Worm (Caenorhabditis elegans) whole organism, mixed stage, embryonic: ENCODE results near the gene F13E9.11.

Experiments used
- M03D4.4 ChIP-seq: sonication (generic microtip); optimal IDR thresholded peaks from 2 replicates; lab custom pipeline; 2017; ENCODE audit warnings: mild to moderate bottlenecking, missing genetic modification characterization, missing compliant biosample characterization
- bed-3 ChIP-seq: fragments of 200-800 bp; sonication (Bioruptor generic); optimal IDR thresholded peaks from 3 replicates; lab custom pipeline; 2018; ENCODE audit warnings: mild to moderate bottlenecking, missing genetic modification characterization, moderate library complexity, missing compliant biosample characterization
- blmp-1 ChIP-seq: fragments of 150-350 bp; optimal IDR thresholded peaks from 2 replicates; lab custom pipeline; 2014; ENCODE audit warnings: missing biosample characterization, missing genetic modification characterization
- ceh-39 ChIP-seq: fragments of 150-350 bp; optimal IDR thresholded peaks from 2 replicates; lab custom pipeline; 2014; ENCODE audit warnings: missing biosample characterization, missing genetic modification characterization
- ceh-43 ChIP-seq: fragments of 200-800 bp; sonication (Bioruptor generic); optimal IDR thresholded peaks from 2 replicates; lab custom pipeline; 2018; ENCODE audit warnings: mild to moderate bottlenecking, missing genetic modification characterization, moderate library complexity, missing compliant biosample characterization
- ceh-83 ChIP-seq: fragments of 200-800 bp; sonication (Bioruptor generic); optimal IDR thresholded peaks from 2 replicates; lab custom pipeline; 2018; ENCODE audit warnings: mild to moderate bottlenecking, missing genetic modification characterization, missing compliant biosample characterization
- ces-1 ChIP-seq: fragments of 150-350 bp; optimal IDR thresholded peaks from 2 replicates; lab custom pipeline; 2014; ENCODE audit warnings: missing biosample characterization, missing genetic modification reagents, missing genetic modification characterization
- cnd-1 ChIP-seq: fragments of 200-800 bp; sonication (Bioruptor generic); optimal IDR thresholded peaks from 2 replicates; lab custom pipeline; 2018; ENCODE audit warnings: mild to moderate bottlenecking, missing genetic modification characterization, missing compliant biosample characterization
- drap-1 ChIP-seq: fragments of 200-800 bp; sonication (Bioruptor generic); optimal IDR thresholded peaks from 3 replicates; lab custom pipeline; 2018; ENCODE audit warnings: mild to moderate bottlenecking, missing genetic modification characterization, missing compliant biosample characterization
- elt-1 ChIP-seq: sonication (generic microtip); optimal IDR thresholded peaks from 2 replicates; lab custom pipeline; 2017; ENCODE audit warnings: missing genetic modification characterization, mild to moderate bottlenecking, missing compliant biosample characterization, antibody characterized with exemption, moderate library complexity, borderline replicate concordance; ENCODE audit not compliant: insufficient read depth
- elt-3 ChIP-seq: fragments of 150-350 bp; optimal IDR thresholded peaks from 2 replicates; lab custom pipeline; 2014; ENCODE audit warnings: missing biosample characterization, missing genetic modification characterization
- flh-1 ChIP-seq: fragments of 200-800 bp; sonication (Bioruptor generic); optimal IDR thresholded peaks from 2 replicates; lab custom pipeline; 2018; ENCODE audit warnings: mild to moderate bottlenecking, missing genetic modification characterization, moderate library complexity, missing compliant biosample characterization
- ham-2 ChIP-seq: fragments of 200-800 bp; sonication (Bioruptor generic); optimal IDR thresholded peaks from 2 replicates; lab custom pipeline; 2018; ENCODE audit warnings: mild to moderate bottlenecking, missing genetic modification characterization, missing compliant biosample characterization
- hlh-1 ChIP-seq: fragments of 150-350 bp; optimal IDR thresholded peaks from 2 replicates; lab custom pipeline; 2014; ENCODE audit warnings: missing biosample characterization, missing genetic modification reagents, missing genetic modification characterization
- lin-13 ChIP-seq: fragments of 150-350 bp; optimal IDR thresholded peaks from 2 replicates; lab custom pipeline; 2014; ENCODE audit warnings: missing biosample characterization, missing genetic modification characterization
- lin-32 ChIP-seq: fragments of 200-800 bp; sonication (Bioruptor generic); optimal IDR thresholded peaks from 2 replicates; lab custom pipeline; 2018; ENCODE audit warnings: mild to moderate bottlenecking, missing genetic modification characterization, missing compliant biosample characterization
- lsy-2 ChIP-seq: fragments of 150-350 bp; optimal IDR thresholded peaks from 2 replicates; lab custom pipeline; 2014; ENCODE audit warnings: missing biosample characterization, missing genetic modification characterization
- mab-5 ChIP-seq: fragments of 150-350 bp; optimal IDR thresholded peaks from 2 replicates; lab custom pipeline; 2014; ENCODE audit warnings: missing biosample characterization, missing genetic modification characterization
- mep-1 ChIP-seq: fragments of 150-350 bp; optimal IDR thresholded peaks from 2 replicates; lab custom pipeline; 2017; ENCODE audit warnings: missing biosample characterization, missing genetic modification reagents, missing genetic modification characterization, inconsistent platforms
- mls-2 ChIP-seq: sonication (generic microtip); optimal IDR thresholded peaks from 2 replicates; lab custom pipeline; 2016; ENCODE audit warnings: mild to moderate bottlenecking, missing genetic modification characterization, moderate library complexity, missing compliant biosample characterization
- nhr-2 ChIP-seq: fragments of 150-350 bp; optimal IDR thresholded peaks from 2 replicates; lab custom pipeline; 2014; ENCODE audit warnings: missing biosample characterization, missing genetic modification characterization
- nhr-237 ChIP-seq: fragments of 150-350 bp; optimal IDR thresholded peaks from 2 replicates; lab custom pipeline; 2014; ENCODE audit warnings: missing biosample characterization, missing genetic modification characterization
- nhr-28 ChIP-seq: fragments of 150-350 bp; optimal IDR thresholded peaks from 2 replicates; lab custom pipeline; 2014; ENCODE audit warnings: missing biosample characterization, missing genetic modification characterization
- nhr-76 ChIP-seq: sonication (generic microtip); optimal IDR thresholded peaks from 2 replicates; lab custom pipeline; 2017; ENCODE audit warnings: missing biosample characterization, missing genetic modification characterization
- pha-4 ChIP-seq: fragments of 150-350 bp; optimal IDR thresholded peaks from 2 replicates; lab custom pipeline; 2018; ENCODE audit warnings: missing biosample characterization, missing genetic modification reagents, missing genetic modification characterization
- sem-2 ChIP-seq: fragments of 200-800 bp; sonication (Bioruptor generic); optimal IDR thresholded peaks from 2 replicates; lab custom pipeline; 2018; ENCODE audit warnings: mild to moderate bottlenecking, missing genetic modification characterization, missing compliant biosample characterization
- snpc-4 ChIP-seq: fragments of 150-350 bp; optimal IDR thresholded peaks from 2 replicates; lab custom pipeline; 2014; ENCODE audit warnings: missing biosample characterization, missing genetic modification characterization
- tbx-8 ChIP-seq: fragments of 200-800 bp; sonication (Bioruptor generic); optimal IDR thresholded peaks from 2 replicates; lab custom pipeline; 2018; ENCODE audit warnings: mild to moderate bottlenecking, missing genetic modification characterization, moderate library complexity, missing compliant biosample characterization
- unc-120 ChIP-seq: sonication (generic microtip); optimal IDR thresholded peaks from 2 replicates; lab custom pipeline; 2017; ENCODE audit warnings: missing genetic modification characterization, missing compliant biosample characterization; ENCODE audit not compliant: poor library complexity, severe bottlenecking
- unc-39 ChIP-seq: fragments of 150-350 bp; optimal IDR thresholded peaks from 2 replicates; lab custom pipeline; 2014; ENCODE audit warnings: missing biosample characterization, missing genetic modification characterization
- unc-62 ChIP-seq: fragments of 150-350 bp; optimal IDR thresholded peaks from 2 replicates; lab custom pipeline; 2014; ENCODE audit warnings: missing biosample characterization, missing genetic modification reagents, missing genetic modification characterization
- zip-8 ChIP-seq: fragments of 150-350 bp; optimal IDR thresholded peaks from 2 replicates; lab custom pipeline; 2014; ENCODE audit warnings: missing biosample characterization, missing genetic modification characterization
- ztf-11 ChIP-seq: fragments of 150-350 bp; optimal IDR thresholded peaks from 2 replicates; lab custom pipeline; 2014; ENCODE audit warnings: missing biosample characterization, missing genetic modification characterization

F13E9.11 gene

DNA sequence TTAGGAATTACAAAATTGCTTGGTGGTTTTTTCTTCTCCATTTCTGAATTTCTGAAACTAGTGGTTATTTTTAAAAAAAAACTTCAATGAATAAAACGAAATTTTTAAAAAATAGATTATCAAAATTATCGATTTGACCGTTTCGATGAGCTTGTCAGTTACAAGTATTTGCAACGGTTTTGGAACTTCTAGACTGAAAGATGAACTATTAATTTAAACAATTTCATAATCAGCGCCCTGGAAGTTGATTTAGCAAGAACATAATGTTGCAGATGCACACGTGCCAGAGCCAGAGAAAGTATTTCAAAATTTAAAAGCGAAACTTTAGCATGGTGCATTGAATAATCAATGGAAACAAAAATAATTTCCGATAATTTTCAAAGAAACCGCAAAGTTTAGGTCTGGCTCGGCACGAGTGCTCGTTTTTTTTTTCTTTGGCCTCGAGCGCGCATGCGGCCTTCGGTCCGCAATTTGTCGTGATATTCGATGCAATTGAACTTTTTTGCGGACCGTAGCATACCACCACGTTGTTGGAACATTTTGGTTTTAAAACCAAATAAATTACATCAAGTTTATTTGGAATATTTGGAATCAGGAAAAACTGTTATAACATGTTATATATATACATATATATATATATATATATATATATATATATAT, 26.1 kb downstream of the F13E9.11 start, which contains the start of gene T11G6.5:
TSS of gene T11G6.5 (minus strand) at position 51 of the 660 bp plus-strand sequence.
- TF ChIP-seq pha-4 (tag; lab: Kevin White, UChicago), result no peak
- TF ChIP-seq lin-13 (tag; lab: Kevin White, UChicago), result no peak
- no peak for TF ChIP-seq sem-2 (GFP tag; lab: Kevin White, UChicago)
- TF ChIP-seq ces-1 (GFP tag; lab: Kevin White, UChicago), result no peak
- peak; percentile 93 for TF ChIP-seq lsy-2 (tag; lab: Kevin White, UChicago)
- no peak for TF ChIP-seq lin-32 (GFP tag; lab: Kevin White, UChicago)

DNA sequence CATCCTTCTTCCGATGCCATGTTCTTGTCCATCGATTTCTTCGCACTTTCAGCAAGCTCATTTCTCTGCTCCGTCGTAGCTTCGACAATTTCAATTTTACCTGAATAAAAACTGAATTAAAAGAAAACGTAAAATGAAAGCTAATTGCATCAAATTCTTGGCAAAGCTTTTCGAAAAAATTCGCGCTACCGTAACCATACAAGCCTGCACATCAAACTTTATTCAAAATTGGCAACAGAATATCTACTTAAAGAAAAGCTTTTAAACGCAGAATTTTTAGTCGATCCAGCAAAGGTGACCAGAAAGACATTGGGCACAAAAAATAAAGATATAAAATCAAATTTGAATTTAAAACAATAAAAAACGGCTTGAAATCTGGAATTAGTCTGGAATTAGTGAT, 26.7 kb downstream of the F13E9.11 start:
- TF ChIP-seq unc-62 (GFP tag; lab: Kevin White, UChicago), result no peak
- no peak for TF ChIP-seq lin-32 (GFP tag; lab: Kevin White, UChicago)
- TF ChIP-seq ztf-11 (tag; lab: Kevin White, UChicago), result no peak
- no peak for TF ChIP-seq sem-2 (GFP tag; lab: Kevin White, UChicago)
- TF ChIP-seq elt-1, result no peak
- no peak for TF ChIP-seq unc-39
- TF ChIP-seq tbx-8, result no peak
- no peak for TF ChIP-seq nhr-76 (tag; lab: Kevin White, UChicago)
- TF ChIP-seq zip-8, result no peak
- TF ChIP-seq hlh-1 (tag; lab: Kevin White, UChicago), result no peak
- TF ChIP-seq snpc-4, result no peak
- TF ChIP-seq lsy-2 (tag; lab: Kevin White, UChicago), result no peak
- no peak for TF ChIP-seq bed-3 (GFP tag; lab: Kevin White, UChicago)
- no peak for TF ChIP-seq elt-3 (tag; lab: Kevin White, UChicago)
- TF ChIP-seq lin-13 (tag; lab: Kevin White, UChicago), result no peak
- TF ChIP-seq ham-2 (GFP tag; lab: Kevin White, UChicago), result no peak
- no peak for TF ChIP-seq blmp-1 (tag; lab: Kevin White, UChicago)
- no peak for TF ChIP-seq M03D4.4 (tag; lab: Kevin White, UChicago)
- no peak for TF ChIP-seq nhr-237

DNA sequence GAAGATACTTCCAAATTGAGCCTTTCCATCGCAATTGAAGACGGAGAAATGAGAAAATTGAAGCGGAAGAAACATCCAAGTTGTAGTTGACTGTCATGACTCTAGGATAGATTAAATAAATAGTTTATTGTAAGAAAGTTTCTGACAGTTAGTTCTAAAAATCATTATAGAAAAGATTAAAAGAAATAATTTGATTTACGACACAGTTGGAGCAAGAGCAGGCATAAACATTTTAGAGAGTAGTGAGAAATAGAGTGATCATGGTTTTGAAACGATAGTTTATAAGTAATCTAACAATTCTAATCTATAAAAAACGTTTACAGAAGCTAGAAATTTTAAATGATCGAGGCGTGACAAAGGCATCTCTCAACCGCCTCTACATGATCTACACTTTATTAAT, 36.8 kb downstream of the F13E9.11 start, which contains the start of gene best-15:
TSS of gene best-15 (minus strand) at position 101 of the 400 bp plus-strand sequence.
- no peak for TF ChIP-seq drap-1
- TF ChIP-seq mls-2 (tag; lab: Kevin White, UChicago), result no peak
- TF ChIP-seq ham-2 (GFP tag; lab: Kevin White, UChicago), result no peak
- no peak for TF ChIP-seq lin-13 (tag; lab: Kevin White, UChicago)
- no peak for TF ChIP-seq flh-1 (GFP tag; lab: Kevin White, UChicago)
- TF ChIP-seq tbx-8, result no peak
- no peak for TF ChIP-seq ceh-39 (tag; lab: Kevin White, UChicago)

DNA sequence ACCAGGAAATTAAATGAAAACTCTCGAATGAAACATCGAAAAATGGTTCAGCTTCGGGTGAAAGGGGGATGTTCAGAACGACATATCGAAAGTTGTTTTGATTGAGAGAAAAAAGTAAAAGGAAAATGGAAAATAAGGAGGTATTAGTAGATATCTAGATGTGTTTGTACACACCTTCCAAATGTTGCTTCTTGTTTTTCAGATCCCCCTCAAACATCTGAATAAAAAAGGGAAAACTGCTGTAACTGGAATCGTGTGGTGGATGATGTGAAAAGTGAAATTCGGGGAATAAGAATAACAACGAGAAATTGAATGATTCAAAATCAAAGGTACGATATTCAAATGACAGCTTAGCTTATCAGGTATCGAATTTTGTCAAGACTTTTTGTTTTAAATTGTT, 40.9 kb downstream of the F13E9.11 start, which contains the start of gene npax-3:
TSS of gene npax-3 (minus strand) at position 101 of the 400 bp plus-strand sequence.
- TF ChIP-seq lin-13 (tag; lab: Kevin White, UChicago), result no peak
- no peak for TF ChIP-seq ceh-39 (tag; lab: Kevin White, UChicago)
- TF ChIP-seq nhr-237, result no peak
- no peak for TF ChIP-seq lin-32 (GFP tag; lab: Kevin White, UChicago)
- TF ChIP-seq unc-120 (tag; lab: Kevin White, UChicago), result no peak
- no peak for TF ChIP-seq ceh-83 (GFP tag; lab: Kevin White, UChicago)
- no peak for TF ChIP-seq ham-2 (GFP tag; lab: Kevin White, UChicago)
- no peak for TF ChIP-seq flh-1 (GFP tag; lab: Kevin White, UChicago)
- TF ChIP-seq elt-1, result no peak
- no peak for TF ChIP-seq ztf-11 (tag; lab: Kevin White, UChicago)
- TF ChIP-seq ceh-43 (GFP tag; lab: Kevin White, UChicago), result no peak
- no peak for TF ChIP-seq cnd-1 (tag; lab: Kevin White, UChicago)

DNA sequence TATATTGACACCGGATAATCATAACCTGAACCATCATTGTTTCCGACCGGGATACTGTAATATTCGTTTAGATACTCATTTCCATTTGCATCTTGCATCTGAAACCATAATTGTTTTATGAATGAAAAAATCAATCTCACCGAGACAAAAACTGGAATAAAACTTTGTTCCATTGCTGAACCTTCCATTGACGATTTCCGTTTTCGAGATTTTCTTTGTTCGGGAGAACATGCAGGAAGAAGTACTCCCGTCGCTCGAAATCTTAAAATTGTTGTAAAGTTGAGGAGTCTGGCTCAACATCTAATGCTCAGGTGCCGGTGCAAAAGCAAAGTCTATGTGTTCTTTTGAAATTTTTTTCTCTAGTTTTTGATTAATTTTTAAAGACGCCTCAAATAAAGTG, 42.9 kb downstream of the F13E9.11 start:
- TF ChIP-seq ces-1 (GFP tag; lab: Kevin White, UChicago) (no peak), elt-1 (no peak), mab-5 (tag; lab: Kevin White, UChicago) (no peak), mep-1 (tag; lab: Kevin White, UChicago) (no peak), nhr-28 (no peak), drap-1 (no peak), hlh-1 (tag; lab: Kevin White, UChicago) (no peak), nhr-237 (no peak), zip-8 (no peak), snpc-4 (no peak), blmp-1 (tag; lab: Kevin White, UChicago) (no peak), nhr-2 (tag; lab: Kevin White, UChicago) (no peak), mls-2 (tag; lab: Kevin White, UChicago) (no peak), lin-32 (GFP tag; lab: Kevin White, UChicago) (no peak), unc-39 (no peak), ham-2 (GFP tag; lab: Kevin White, UChicago) (no peak), unc-120 (tag; lab: Kevin White, UChicago) (no peak)
- TF ChIP-seq, all 35 proteins: peak for 0
